Worm (Caenorhabditis elegans) whole organism, late embryonic: ENCODE data around the gene srt-30.

Source experiments
- hlh-15 ChIP-seq: sonication (generic microtip); optimal IDR thresholded peaks from 2 replicates; lab custom pipeline; 2016; ENCODE audit warnings: missing genetic modification characterization, missing compliant biosample characterization
- pag-3 ChIP-seq: sonication (generic microtip); optimal IDR thresholded peaks from 2 replicates; lab custom pipeline; 2016; ENCODE audit warnings: missing compliant biosample characterization, missing genetic modification characterization, borderline replicate concordance
- ref-2 ChIP-seq: sonication (generic microtip); optimal IDR thresholded peaks from 2 replicates; lab custom pipeline; 2016; ENCODE audit warnings: missing genetic modification characterization, missing compliant biosample characterization
- unc-86 ChIP-seq: sonication (generic microtip); optimal IDR thresholded peaks from 2 replicates; lab custom pipeline; 2016; ENCODE audit warnings: missing genetic modification characterization, missing compliant biosample characterization
- zip-5 ChIP-seq: sonication (generic microtip); optimal IDR thresholded peaks from 2 replicates; lab custom pipeline; 2016; ENCODE audit warnings: missing genetic modification characterization, missing compliant biosample characterization

ce11 chrV:3766904-3767303 lies 33.4 kb downstream of the srt-30 start, which contains the start of gene Y39H10A.1:
- TF ChIP-seq unc-86 (tag; lab: Kevin White, UChicago): no peak
- no peak for TF ChIP-seq zip-5 (tag; lab: Kevin White, UChicago)
- TF ChIP-seq pag-3 (tag; lab: Kevin White, UChicago): no peak
- no peak for TF ChIP-seq hlh-15 (tag; lab: Kevin White, UChicago)
- TF ChIP-seq ref-2 (tag; lab: Kevin White, UChicago): no peak
